Worm (Caenorhabditis elegans) whole organism, L4 larva: Measurements from ENCODE around the gene pptr-1.

ENCODE experiments used
- T26A8.4 ChIP-seq: fragments of 200-800 bp; sonication (Bioruptor generic); IDR thresholded peaks from 2 replicates; pipeline ENCODE4 v1.3.6; 2022; ENCODE audit warnings: missing genetic modification characterization, missing compliant biosample characterization
- aha-1 ChIP-seq: fragments of 150-350 bp; peaks from one replicate; lab custom pipeline; 2014; ENCODE audit warnings: missing biosample characterization, missing genetic modification characterization
- ama-1 ChIP-seq: fragments of 150-350 bp; optimal IDR thresholded peaks from 2 replicates; lab custom pipeline; 2014; ENCODE audit warnings: inconsistent platforms, mixed read lengths
- daf-12 ChIP-seq: fragments of 150-350 bp; optimal IDR thresholded peaks from 2 replicates; lab custom pipeline; 2014; ENCODE audit warnings: missing biosample characterization, missing genetic modification reagents, missing genetic modification characterization
- lin-39 ChIP-seq: fragments of 150-350 bp; optimal IDR thresholded peaks from 2 replicates; lab custom pipeline; 2014; ENCODE audit warnings: missing biosample characterization, missing genetic modification reagents, missing genetic modification characterization
- lir-3 ChIP-seq: sonication (generic microtip); optimal IDR thresholded peaks from 2 replicates; lab custom pipeline; 2016; ENCODE audit warnings: mild to moderate bottlenecking, missing genetic modification characterization, missing compliant biosample characterization
- mxl-3 ChIP-seq: fragments of 200-800 bp; sonication (Bioruptor generic); optimal IDR thresholded peaks from 2 replicates; lab custom pipeline; 2018; ENCODE audit warnings: mild to moderate bottlenecking, missing genetic modification characterization, missing compliant biosample characterization
- nhr-76 ChIP-seq: fragments of 150-350 bp; optimal IDR thresholded peaks from 2 replicates; lab custom pipeline; 2014; ENCODE audit warnings: missing biosample characterization, missing genetic modification characterization
- pha-4 ChIP-seq, 2 experiments: fragments of 150-350 bp in 1 of 2; fragments of 200-800 bp in 1 of 2; sonication (Bioruptor generic) in 1 of 2; IDR thresholded peaks in 1 of 2; optimal IDR thresholded peaks in 1 of 2; 2 replicates each; pipeline versions ENCODE4 v1.3.6 to Lab custom; 2014 to 2022; ENCODE audit warnings: missing genetic modification characterization in 2 of 2, missing genetic modification reagents in 2 of 2, missing biosample characterization in 1 of 2, missing compliant biosample characterization in 1 of 2
- unc-62 ChIP-seq, 3 experiments: fragments of 150-350 bp in 1 of 3; sonication (generic microtip); optimal IDR thresholded peaks in 2 of 3; peaks in 1 of 3; 1 replicate in 1 of 3; 2 replicates in 2 of 3; lab custom pipeline; 2014 to 2017; ENCODE audit warnings: missing biosample characterization in 3 of 3, missing genetic modification characterization in 3 of 3, missing genetic modification reagents in 3 of 3, missing genotype in 1 of 3
- zag-1 ChIP-seq: fragments of 150-350 bp; optimal IDR thresholded peaks from 2 replicates; lab custom pipeline; 2014; ENCODE audit warnings: missing biosample characterization, missing genetic modification characterization
- zfp-3 ChIP-seq: fragments of 200-800 bp; sonication (Bioruptor generic); conservative IDR thresholded peaks from 2 replicates; pipeline ENCODE4 v1.3.6; 2022; ENCODE audit warnings: missing genetic modification reagents, missing genetic modification characterization, missing compliant biosample characterization

- TF ChIP-seq daf-12 (no peak), ama-1 (lab: Kevin White, UChicago) (no peak), T26A8.4 (no peak), aha-1 (tag; lab: Kevin White, UChicago) (no peak), zag-1 (no peak), nhr-76 (no peak), mxl-3 (GFP tag; lab: Kevin White, UChicago) (no peak), lin-39 (tag; lab: Kevin White, UChicago) (no peak), pha-4 (GFP tag; IDR thresholded peaks at IDR 0.05; lab: Robert Waterston, UW) (no peak), pha-4 (tag; optimal IDR thresholded peaks at IDR 0.05; lab: Kevin White, UChicago) (no peak), zfp-3 (GFP tag; lab: Robert Waterston, UW) (no peak), unc-62 (GFP tag; optimal IDR thresholded peaks at IDR 0.05 in 1 of 2; lab: Kevin White, UChicago) (no peak), unc-62 (tag; optimal IDR thresholded peaks at IDR 0.05; lab: Kevin White, UChicago) (no peak), lir-3 (tag; lab: Kevin White, UChicago) (no peak)
These were observed 4.0 kb downstream of the pptr-1 start for ce11 chrV:16361350-16361749.
